Fruit fly (Drosophila melanogaster) whole organism, embryonic: ENCODE results near the gene eIF3l.
A peak's percentile ranks its signal among the peaks of the same experiment; 100 is the strongest.

Source experiments
- Ada2b ChIP-seq: fragments of 200-800 bp; sonication (Bioruptor generic); IDR thresholded peaks from 2 replicates; pipeline ENCODE4 v1.3.6; 2022; ENCODE audit warnings: missing biosample characterization, missing genetic modification characterization
- Atf-2 ChIP-seq: fragments of 200-800 bp; sonication (Bioruptor generic); optimal IDR thresholded peaks from 2 replicates; lab custom pipeline; 2016; ENCODE audit warnings: missing biosample characterization, missing genetic modification characterization
- BEAF-32 ChIP-seq: fragments of 200-800 bp; sonication (Bioruptor generic); optimal IDR thresholded peaks from 3 replicates; lab custom pipeline; 2017; ENCODE audit warnings: missing biosample characterization, missing genetic modification characterization, mild to moderate bottlenecking, moderate library complexity, missing genetic modification reagents
- CG10979 ChIP-seq: fragments of 200-800 bp; sonication (Bioruptor generic); optimal IDR thresholded peaks from 2 replicates; lab custom pipeline; 2018; ENCODE audit warnings: missing biosample characterization, mild to moderate bottlenecking, missing genetic modification characterization, moderate library complexity
- CG11456 ChIP-seq: fragments of 200-800 bp; sonication (Bioruptor generic); IDR thresholded peaks from 3 replicates; pipeline ENCODE4 v1.3.6; 2022; ENCODE audit warnings: missing biosample characterization, missing genetic modification characterization
- CG11695 ChIP-seq: fragments of 200-800 bp; sonication (Bioruptor generic); IDR thresholded peaks from 3 replicates; pipeline ENCODE4 v1.3.6; 2022; ENCODE audit warnings: missing biosample characterization, missing genetic modification characterization
- CG1233 ChIP-seq: fragments of 200-800 bp; sonication (Bioruptor generic); optimal IDR thresholded peaks from 4 replicates; lab custom pipeline; 2018; ENCODE audit warnings: missing biosample characterization, mild to moderate bottlenecking, missing genetic modification characterization
- CG12391 ChIP-seq: fragments of 200-800 bp; sonication (Bioruptor generic); optimal IDR thresholded peaks from 3 replicates; lab custom pipeline; 2018; ENCODE audit warnings: missing biosample characterization, mild to moderate bottlenecking, missing genetic modification characterization, moderate library complexity
- CG13624 ChIP-seq: fragments of 200-800 bp; sonication (Bioruptor generic); optimal IDR thresholded peaks from 2 replicates; lab custom pipeline; 2016; ENCODE audit warnings: missing biosample characterization, missing genetic modification characterization
- CG13775 ChIP-seq: fragments of 200-800 bp; sonication (Bioruptor generic); optimal IDR thresholded peaks from 3 replicates; lab custom pipeline; 2017; ENCODE audit warnings: missing biosample characterization, mild to moderate bottlenecking, missing genetic modification characterization
- CG15269 ChIP-seq: fragments of 200-800 bp; sonication (Bioruptor generic); optimal IDR thresholded peaks from 2 replicates; lab custom pipeline; 2018; ENCODE audit warnings: missing biosample characterization, mild to moderate bottlenecking, missing genetic modification characterization, moderate library complexity
- CG17361 ChIP-seq: fragments of 200-800 bp; sonication (Bioruptor generic); IDR thresholded peaks from 3 replicates; pipeline ENCODE4 v1.3.6; 2022; ENCODE audit warnings: missing biosample characterization, missing genetic modification characterization
- CG17385 ChIP-seq: fragments of 200-800 bp; sonication (Bioruptor generic); optimal IDR thresholded peaks from 3 replicates; lab custom pipeline; 2018; ENCODE audit warnings: missing biosample characterization, mild to moderate bottlenecking, missing genetic modification characterization
- CG17568 ChIP-seq: fragments of 200-800 bp; sonication (Bioruptor generic); optimal IDR thresholded peaks from 2 replicates; lab custom pipeline; 2018; ENCODE audit warnings: missing biosample characterization, mild to moderate bottlenecking, missing genetic modification characterization, moderate library complexity
- CG17912 ChIP-seq: fragments of 200-800 bp; sonication (Bioruptor generic); optimal IDR thresholded peaks from 2 replicates; lab custom pipeline; 2018; ENCODE audit warnings: missing biosample characterization, mild to moderate bottlenecking, missing genetic modification characterization
- CG1792 ChIP-seq: fragments of 200-800 bp; sonication (Bioruptor generic); optimal IDR thresholded peaks from 2 replicates; lab custom pipeline; 2016; ENCODE audit warnings: missing biosample characterization, missing genetic modification characterization
- CG2116 ChIP-seq: fragments of 200-800 bp; sonication (Bioruptor generic); optimal IDR thresholded peaks from 3 replicates; lab custom pipeline; 2018; ENCODE audit warnings: missing biosample characterization, mild to moderate bottlenecking, missing genetic modification characterization
- CG2889 ChIP-seq: fragments of 200-800 bp; sonication (Bioruptor generic); IDR thresholded peaks from 3 replicates; pipeline ENCODE4 v1.3.6; 2022; ENCODE audit warnings: missing biosample characterization, missing genetic modification characterization
- CG31441 ChIP-seq: fragments of 200-800 bp; sonication (Bioruptor generic); IDR thresholded peaks from 2 replicates; pipeline ENCODE4 v1.3.6; 2022; ENCODE audit warnings: missing biosample characterization, missing genetic modification characterization
- CG3726 ChIP-seq: fragments of 200-800 bp; sonication (Bioruptor generic); IDR thresholded peaks from 3 replicates; pipeline ENCODE4, ENCODE4 v1.3.6; 2022; ENCODE audit warnings: missing biosample characterization, missing genetic modification characterization
- CG3847 ChIP-seq: fragments of 200-800 bp; sonication (Bioruptor generic); IDR thresholded peaks from 2 replicates; pipeline ENCODE4 v1.3.6; 2022; ENCODE audit warnings: missing biosample characterization, missing genetic modification characterization
- CG4360 ChIP-seq: fragments of 200-800 bp; sonication (Bioruptor generic); IDR thresholded peaks from 2 replicates; pipeline ENCODE4 v1.3.6; 2022; ENCODE audit warnings: missing biosample characterization, missing genetic modification characterization
- CG7357 ChIP-seq: fragments of 200-800 bp; sonication (Bioruptor generic); IDR thresholded peaks from 3 replicates; pipeline ENCODE4 v1.3.6; 2022; ENCODE audit warnings: missing biosample characterization, missing genetic modification characterization
- CG7745 ChIP-seq: fragments of 200-800 bp; sonication (Bioruptor generic); optimal IDR thresholded peaks from 2 replicates; lab custom pipeline; 2018; ENCODE audit warnings: missing biosample characterization, mild to moderate bottlenecking, missing genetic modification characterization, moderate library complexity
- CG7963 ChIP-seq: fragments of 200-800 bp; sonication (Bioruptor generic); IDR thresholded peaks from 3 replicates; pipeline ENCODE4 v1.3.6; 2022; ENCODE audit warnings: missing biosample characterization, missing genetic modification characterization; ENCODE audit not compliant: partially characterized antibody
- CG7987 ChIP-seq: fragments of 200-800 bp; sonication (Bioruptor generic); optimal IDR thresholded peaks from 2 replicates; lab custom pipeline; 2018; ENCODE audit warnings: missing biosample characterization, mild to moderate bottlenecking, missing genetic modification characterization, moderate library complexity
- CG9437 ChIP-seq: fragments of 200-800 bp; sonication (Bioruptor generic); optimal IDR thresholded peaks from 2 replicates; lab custom pipeline; 2018; ENCODE audit warnings: missing biosample characterization, mild to moderate bottlenecking, missing genetic modification characterization
- CG9727 ChIP-seq: fragments of 200-800 bp; sonication (Bioruptor generic); optimal IDR thresholded peaks from 3 replicates; lab custom pipeline; 2017; ENCODE audit warnings: missing biosample characterization, mild to moderate bottlenecking, missing genetic modification characterization
- Hand ChIP-seq: fragments of 200-800 bp; sonication (Bioruptor generic); optimal IDR thresholded peaks from 2 replicates; lab custom pipeline; 2017; ENCODE audit warnings: mild to moderate bottlenecking, missing biosample characterization, missing genetic modification reagents, missing genetic modification characterization
- NC2α ChIP-seq: fragments of 200-800 bp; sonication (Bioruptor generic); optimal IDR thresholded peaks from 2 replicates; lab custom pipeline; 2016; ENCODE audit warnings: missing biosample characterization, missing genetic modification characterization
- Poxn ChIP-seq: fragments of 200-800 bp; sonication (Bioruptor generic); IDR thresholded peaks from 2 replicates; pipeline ENCODE4 v1.3.6; 2022; ENCODE audit warnings: missing biosample characterization, missing genetic modification characterization
- Rx ChIP-seq: fragments of 200-800 bp; sonication (Bioruptor generic); IDR thresholded peaks from 2 replicates; pipeline ENCODE4 v1.3.6; 2022; ENCODE audit warnings: missing biosample characterization, missing genetic modification characterization
- Sry-δ ChIP-seq: fragments of 200-800 bp; sonication (Bioruptor generic); optimal IDR thresholded peaks from 2 replicates; lab custom pipeline; 2016; ENCODE audit warnings: missing biosample characterization, missing genetic modification characterization
- TFAM ChIP-seq: fragments of 200-800 bp; sonication (Bioruptor generic); optimal IDR thresholded peaks from 2 replicates; lab custom pipeline; 2017; ENCODE audit warnings: missing biosample characterization, missing genetic modification characterization, inconsistent platforms
- Taf1 ChIP-seq: fragments of 200-800 bp; sonication (Bioruptor generic); IDR thresholded peaks from 2 replicates; pipeline ENCODE4 v1.3.6; 2022; ENCODE audit warnings: missing biosample characterization, missing genetic modification characterization
- Usf ChIP-seq: fragments of 200-800 bp; sonication (Bioruptor generic); optimal IDR thresholded peaks from 2 replicates; lab custom pipeline; 2017; ENCODE audit warnings: missing genotype, missing biosample characterization, missing genetic modification characterization
- ara ChIP-seq: fragments of 200-800 bp; sonication (Bioruptor generic); IDR thresholded peaks from 2 replicates; pipeline ENCODE4 v1.3.6; 2022; ENCODE audit warnings: missing biosample characterization, missing genetic modification characterization
- ase ChIP-seq: fragments of 200-800 bp; sonication (Bioruptor generic); IDR thresholded peaks from 3 replicates; pipeline ENCODE4 v1.3.6; 2022; ENCODE audit warnings: missing biosample characterization, missing genetic modification characterization
- bbx ChIP-seq: fragments of 200-800 bp; sonication (Bioruptor generic); IDR thresholded peaks from 2 replicates; pipeline ENCODE4 v1.3.6; 2022; ENCODE audit warnings: missing biosample characterization, missing genetic modification characterization; ENCODE audit not compliant: partially characterized antibody
- btn ChIP-seq: fragments of 200-800 bp; sonication (Bioruptor generic); optimal IDR thresholded peaks from 2 replicates; lab custom pipeline; 2016; ENCODE audit warnings: missing biosample characterization, missing genetic modification characterization
- chn ChIP-seq: fragments of 200-800 bp; sonication (Bioruptor generic); optimal IDR thresholded peaks from 2 replicates; lab custom pipeline; 2016; ENCODE audit warnings: missing biosample characterization, missing genetic modification characterization
- dan ChIP-seq: fragments of 200-800 bp; sonication (Bioruptor generic); IDR thresholded peaks from 2 replicates; pipeline ENCODE4 v1.3.6; 2022; ENCODE audit warnings: missing biosample characterization, missing genetic modification characterization
- dm ChIP-seq: fragments of 200-800 bp; sonication (Bioruptor generic); optimal IDR thresholded peaks from 3 replicates; lab custom pipeline; 2016; ENCODE audit warnings: missing biosample characterization, missing genetic modification characterization
- fd96Cb ChIP-seq: fragments of 200-800 bp; sonication (Bioruptor generic); optimal IDR thresholded peaks from 2 replicates; lab custom pipeline; 2018; ENCODE audit warnings: missing biosample characterization, mild to moderate bottlenecking, missing genetic modification characterization, moderate library complexity
- gt ChIP-seq: fragments of 200-800 bp; sonication (Bioruptor generic); IDR thresholded peaks from 2 replicates; pipeline ENCODE4 v1.3.6; 2022; ENCODE audit warnings: missing biosample characterization, missing genetic modification characterization
- h ChIP-seq: fragments of >200 bp; optimal IDR thresholded peaks from 2 replicates; lab custom pipeline; 2017
- hb ChIP-seq: fragments of 200-800 bp; sonication (Bioruptor generic); IDR thresholded peaks from 3 replicates; pipeline ENCODE4 v1.3.6; 2022; ENCODE audit warnings: missing biosample characterization, missing genetic modification characterization; ENCODE audit not compliant: partially characterized antibody
- ken ChIP-seq: fragments of 200-800 bp; sonication (Bioruptor generic); IDR thresholded peaks from 3 replicates; pipeline ENCODE4 v1.3.6; 2022; ENCODE audit warnings: missing biosample characterization, missing genetic modification characterization
- lab ChIP-seq: fragments of 200-800 bp; sonication (Bioruptor generic); optimal IDR thresholded peaks from 3 replicates; lab custom pipeline; 2017; ENCODE audit warnings: missing biosample characterization, missing genetic modification characterization, mild to moderate bottlenecking, moderate library complexity, missing genetic modification reagents
- org-1 ChIP-seq: fragments of 200-800 bp; sonication (Bioruptor generic); optimal IDR thresholded peaks from 2 replicates; lab custom pipeline; 2017; ENCODE audit warnings: missing biosample characterization, missing genetic modification characterization
- ranshi ChIP-seq: fragments of 200-800 bp; sonication (Bioruptor generic); IDR thresholded peaks from 2 replicates; pipeline ENCODE4 v1.3.6; 2022; ENCODE audit warnings: missing biosample characterization, missing genetic modification characterization
- wek ChIP-seq: fragments of 200-800 bp; sonication (Bioruptor generic); optimal IDR thresholded peaks from 3 replicates; lab custom pipeline; 2018; ENCODE audit warnings: missing biosample characterization, mild to moderate bottlenecking, missing genetic modification characterization, moderate library complexity

The eIF3l gene

DNA sequence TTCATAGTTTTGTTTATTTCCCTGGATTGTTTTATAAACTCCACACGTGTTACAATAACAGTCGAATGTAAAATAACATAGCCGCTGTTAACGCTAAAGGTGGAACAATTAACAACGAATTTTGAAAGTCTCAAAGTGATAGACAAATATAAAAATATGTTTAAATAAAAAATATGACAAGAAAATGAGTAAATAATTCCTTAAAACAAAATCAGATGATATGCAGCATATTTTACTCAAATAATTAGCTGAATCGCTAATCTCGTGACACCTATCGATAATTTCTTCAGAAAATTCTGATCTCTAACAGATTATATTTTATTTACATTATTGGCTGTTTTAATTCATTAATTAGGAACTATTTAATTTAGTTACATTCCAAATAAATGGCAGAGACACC, 9.3 kb downstream of the eIF3l start, which contains the start of the genes CG5645 and Atg12 (continued):
- TF ChIP-seq bbx, result peak; percentile 71
- no peak for TF ChIP-seq gt
- TF ChIP-seq CG1233 (GFP tag; lab: Kevin White, UChicago), result no peak
- TF ChIP-seq Poxn (GFP tag; lab: Robert Waterston, UW), result no peak
- TF ChIP-seq dan, result no peak
- peak; percentile 78 for TF ChIP-seq CG12391
- TF ChIP-seq fd96Cb, result peak; percentile 62
- TF ChIP-seq CG17912, result no peak
- TF ChIP-seq CG1792 (GFP tag; lab: Kevin White, UChicago), result no peak
- TF ChIP-seq CG13775 (GFP tag; lab: Kevin White, UChicago), result peak; percentile 27
- peak; percentile 46 for TF ChIP-seq CG7987 (GFP tag; lab: Kevin White, UChicago)
- peak; percentile 78 for TF ChIP-seq CG2116
- TF ChIP-seq CG7357, result no peak
- TF ChIP-seq CG17385 (GFP tag; lab: Kevin White, UChicago), result peak; percentile 37
- TF ChIP-seq CG11695 (GFP tag; lab: Robert Waterston, UW), result peak; percentile 41; the same call in 1 of the 3 replicates
- TF ChIP-seq CG2889 (GFP tag; lab: Robert Waterston, UW), result 0 out of 3 replicates have a peak, but pooled peaks have one; percentile 36
- TF ChIP-seq CG4360, result no peak
- no peak for TF ChIP-seq hb (GFP tag; lab: Robert Waterston, UW)
- peak; percentile 11; the same call in 1 of the 2 replicates for TF ChIP-seq Taf1 (GFP tag; lab: Robert Waterston, UW)
- no peak for TF ChIP-seq CG3847
- TF ChIP-seq ken, result no peak
- peak; percentile 85 for TF ChIP-seq Sry-δ (GFP tag; lab: Kevin White, UChicago)
- TF ChIP-seq Usf (GFP tag; lab: Kevin White, UChicago), result no peak
- TF ChIP-seq lab (GFP tag; lab: Kevin White, UChicago), result peak; percentile 28
- no peak for TF ChIP-seq Atf-2
- no peak for TF ChIP-seq CG9437 (GFP tag; lab: Kevin White, UChicago)
- TF ChIP-seq CG3726 (GFP tag; lab: Robert Waterston, UW), result no peak
- TF ChIP-seq BEAF-32, result peak; percentile 80
- TF ChIP-seq CG7745 (tag; lab: Kevin White, UChicago), result no peak
- TF ChIP-seq NC2α (GFP tag; lab: Kevin White, UChicago), result no peak
- peak; percentile 50 for TF ChIP-seq CG9727 (GFP tag; lab: Kevin White, UChicago)
- no peak for TF ChIP-seq dm (GFP tag; lab: Kevin White, UChicago)
- TF ChIP-seq Ada2b (GFP tag; lab: Robert Waterston, UW), result peak; percentile 59; the same call in 1 of the 2 replicates
- TF ChIP-seq TFAM (GFP tag; lab: Kevin White, UChicago), result no peak
- TF ChIP-seq Hand (GFP tag; lab: Kevin White, UChicago), result no peak
- TF ChIP-seq ranshi (GFP tag; lab: Robert Waterston, UW), result no peak
- peak; percentile 51; the same call in 2 of the 3 replicates for TF ChIP-seq CG17361 (GFP tag; lab: Robert Waterston, UW)
- TF ChIP-seq CG13624, result no peak
- 0 out of 3 replicates have a peak, but pooled peaks have one; percentile 36 for TF ChIP-seq CG7963 (GFP tag; lab: Robert Waterston, UW)
- TF ChIP-seq CG10979 (tag; lab: Kevin White, UChicago), result peak; percentile 74
- no peak for TF ChIP-seq Rx (GFP tag; lab: Robert Waterston, UW)
- peak; percentile 66 for TF ChIP-seq CG31441 (GFP tag; lab: Robert Waterston, UW)
- TF ChIP-seq h, result no peak
- no peak for TF ChIP-seq CG11456
- no peak for TF ChIP-seq org-1
- no peak for TF ChIP-seq btn (GFP tag; lab: Kevin White, UChicago)
- no peak for TF ChIP-seq wek (GFP tag; lab: Kevin White, UChicago)
- TF ChIP-seq chn (GFP tag; lab: Kevin White, UChicago), result no peak
- TF ChIP-seq CG17568 (GFP tag; lab: Kevin White, UChicago), result no peak
- no peak; the same call in 1 of the 2 replicates for TF ChIP-seq ara
- TF ChIP-seq CG15269 (tag; lab: Kevin White, UChicago), result peak; percentile 46
- peak; percentile 47; the same call in 2 of the 3 replicates for TF ChIP-seq ase (GFP tag; lab: Robert Waterston, UW)
